Fruit fly (Drosophila melanogaster) whole organism, adult: Measurements from ENCODE around the gene CG42272.

ENCODE experiments used
- CG11617 ChIP-seq: fragments of 200-800 bp; sonication (Bioruptor generic); optimal IDR thresholded peaks from 2 replicates; lab custom pipeline; 2017; ENCODE audit warnings: mild to moderate bottlenecking, missing biosample characterization, missing genetic modification reagents, missing genetic modification characterization
- CG1620 ChIP-seq: fragments of 200-800 bp; sonication (Bioruptor generic); optimal IDR thresholded peaks from 2 replicates; lab custom pipeline; 2016; ENCODE audit warnings: missing biosample characterization, missing genetic modification characterization
- CG7045 ChIP-seq: fragments of 200-800 bp; sonication (Bioruptor generic); optimal IDR thresholded peaks from 2 replicates; lab custom pipeline; 2017; ENCODE audit warnings: missing biosample characterization, mild to moderate bottlenecking, missing genetic modification characterization
- CG7101 ChIP-seq: fragments of 200-800 bp; sonication (Bioruptor generic); optimal IDR thresholded peaks from 2 replicates; lab custom pipeline; 2018; ENCODE audit warnings: missing biosample characterization, mild to moderate bottlenecking, missing genetic modification characterization, moderate library complexity
- Crg-1 ChIP-seq: fragments of 200-800 bp; sonication (Bioruptor generic); optimal IDR thresholded peaks from 2 replicates; lab custom pipeline; 2016; ENCODE audit warnings: missing biosample characterization, missing genetic modification characterization
- cic ChIP-seq: fragments of 200-800 bp; sonication (Bioruptor generic); optimal IDR thresholded peaks from 2 replicates; lab custom pipeline; 2017; ENCODE audit warnings: missing biosample characterization, mild to moderate bottlenecking, missing genetic modification characterization, moderate library complexity
- kay ChIP-seq: fragments of 200-800 bp; sonication (Bioruptor generic); peaks from one replicate; lab custom pipeline; 2016; ENCODE audit warnings: missing biosample characterization, missing genetic modification characterization, borderline replicate concordance
- ovo ChIP-seq: fragments of 200-800 bp; sonication (Bioruptor generic); optimal IDR thresholded peaks from 2 replicates; lab custom pipeline; 2016; ENCODE audit warnings: missing biosample characterization, missing genetic modification characterization
- tj ChIP-seq: fragments of 200-800 bp; sonication (Bioruptor generic); optimal IDR thresholded peaks from 3 replicates; lab custom pipeline; 2017; ENCODE audit warnings: missing biosample characterization, mild to moderate bottlenecking, missing genetic modification characterization, moderate library complexity
- toe ChIP-seq: fragments of 200-800 bp; sonication (Bioruptor generic); optimal IDR thresholded peaks from 2 replicates; lab custom pipeline; 2016; ENCODE audit warnings: missing biosample characterization, missing genetic modification characterization

DNA sequence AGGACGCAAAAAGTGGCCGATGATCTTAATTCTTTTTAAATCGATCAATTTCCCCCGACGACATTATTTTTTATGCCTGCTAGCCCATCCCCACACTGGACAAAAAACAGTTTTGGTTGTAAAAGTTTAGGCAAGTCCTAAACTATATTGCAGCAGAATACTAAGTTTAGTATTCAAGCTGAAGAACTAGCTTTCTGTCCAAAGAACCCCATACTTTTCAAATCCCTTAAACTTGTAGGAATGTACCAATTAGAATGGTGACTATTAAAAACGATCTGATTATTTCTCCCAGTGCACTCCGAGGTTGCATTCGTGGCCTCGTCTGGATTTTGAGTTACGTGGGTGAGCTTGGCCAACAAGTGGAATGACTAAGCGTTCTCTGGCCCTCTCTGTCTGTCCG, 22.6 kb downstream of the CG42272 start:
- no peak for TF ChIP-seq ovo (GFP tag; lab: Kevin White, UChicago)
- TF ChIP-seq CG7045 (GFP tag; lab: Kevin White, UChicago), result no peak
- TF ChIP-seq CG1620, result no peak
- no peak for TF ChIP-seq tj (GFP tag; lab: Kevin White, UChicago)
- no peak for TF ChIP-seq CG7101 (tag; lab: Kevin White, UChicago)
- TF ChIP-seq kay (GFP tag; lab: Kevin White, UChicago), result no peak
- no peak for TF ChIP-seq cic (GFP tag; lab: Kevin White, UChicago)
- no peak for TF ChIP-seq toe (GFP tag; lab: Kevin White, UChicago)
- no peak for TF ChIP-seq Crg-1 (GFP tag; lab: Kevin White, UChicago)
- no peak for TF ChIP-seq CG11617 (GFP tag; lab: Kevin White, UChicago)
